Worm (Caenorhabditis elegans): ENCODE results near the gene H10D18.1.

H10D18.1 gene

ce11 chrV:3814938-3815337 lies at the start of gene H10D18.1:
TSS of gene H10D18.1 (plus strand) at chrV:3815214.
- no peak for TF ChIP-seq dao-5 (tag; optimal IDR thresholded peaks at IDR 0.05)
- peak; percentile 10 for TF ChIP-seq him-1 (tag; optimal IDR thresholded peaks at IDR 0.05)
- TF ChIP-seq W03F9.2 (tag; optimal IDR thresholded peaks at IDR 0.05), result no peak

ce11 chrV:3766904-3767303 lies 48.1 kb upstream of the H10D18.1 start, which contains the start of gene Y39H10A.1:
TSS of gene Y39H10A.1 (plus strand) at chrV:3767204.
- TF ChIP-seq him-1 (tag; optimal IDR thresholded peaks at IDR 0.05) (no peak), dao-5 (tag; optimal IDR thresholded peaks at IDR 0.05) (no peak), W03F9.2 (tag; optimal IDR thresholded peaks at IDR 0.05) (no peak)

- TF ChIP-seq him-1 (tag; optimal IDR thresholded peaks at IDR 0.05), result no peak
- no peak for TF ChIP-seq W03F9.2 (tag; optimal IDR thresholded peaks at IDR 0.05)
- no peak for TF ChIP-seq dao-5 (tag; optimal IDR thresholded peaks at IDR 0.05)
These were observed 46.7 kb upstream of the H10D18.1 start, which contains the start of gene R08E5.4 for ce11 chrV:3768270-3768669. TSS of gene R08E5.4 (plus strand) at chrV:3768570.

ce11 chrV:3771437-3772256 lies 43.4 kb upstream of the H10D18.1 start, which contains the start of the genes R08E5.1 and rips-1:
TSS of gene R08E5.1 (minus strand) at chrV:3771518.
TSS of gene rips-1 (plus strand) at chrV:3772021.
- TF ChIP-seq him-1 (tag; optimal IDR thresholded peaks at IDR 0.05), result no peak
- TF ChIP-seq dao-5 (tag; optimal IDR thresholded peaks at IDR 0.05), result no peak
- no peak for TF ChIP-seq W03F9.2 (tag; optimal IDR thresholded peaks at IDR 0.05)

ce11 chrV:3773618-3774017 lies 41.4 kb upstream of the H10D18.1 start:
- TF ChIP-seq him-1 (tag; optimal IDR thresholded peaks at IDR 0.05) (no peak), dao-5 (tag; optimal IDR thresholded peaks at IDR 0.05) (no peak), W03F9.2 (tag; optimal IDR thresholded peaks at IDR 0.05) (no peak)

ce11 chrV:3774653-3775052 lies 40.4 kb upstream of the H10D18.1 start:
- TF ChIP-seq him-1 (tag; optimal IDR thresholded peaks at IDR 0.05) (no peak), dao-5 (tag; optimal IDR thresholded peaks at IDR 0.05) (no peak), W03F9.2 (tag; optimal IDR thresholded peaks at IDR 0.05) (no peak)

ce11 chrV:3776086-3776589 lies 38.9 kb upstream of the H10D18.1 start, which contains the start of gene cysl-3:
TSS of gene cysl-3 (minus strand) at chrV:3776136.
- TF ChIP-seq him-1 (tag; optimal IDR thresholded peaks at IDR 0.05) (no peak), W03F9.2 (tag; optimal IDR thresholded peaks at IDR 0.05) (no peak), dao-5 (tag; optimal IDR thresholded peaks at IDR 0.05) (no peak)

ce11 chrV:3776946-3777345 lies 38.1 kb upstream of the H10D18.1 start:
- no peak for TF ChIP-seq him-1 (tag; optimal IDR thresholded peaks at IDR 0.05)
- no peak for TF ChIP-seq dao-5 (tag; optimal IDR thresholded peaks at IDR 0.05)
- no peak for TF ChIP-seq W03F9.2 (tag; optimal IDR thresholded peaks at IDR 0.05)

- TF ChIP-seq him-1 (tag; optimal IDR thresholded peaks at IDR 0.05) (no peak), W03F9.2 (tag; optimal IDR thresholded peaks at IDR 0.05) (no peak)
These were observed 30.8 kb upstream of the H10D18.1 start, which contains the start of gene R08F11.1 for ce11 chrV:3784167-3784734. TSS of gene R08F11.1 (minus strand) at chrV:3784217.

ce11 chrV:3788538-3788937 lies 26.5 kb upstream of the H10D18.1 start:
- TF ChIP-seq him-1 (tag; optimal IDR thresholded peaks at IDR 0.05) (no peak), dao-5 (tag; optimal IDR thresholded peaks at IDR 0.05) (no peak), W03F9.2 (tag; optimal IDR thresholded peaks at IDR 0.05) (no peak)

- TF ChIP-seq him-1 (tag; optimal IDR thresholded peaks at IDR 0.05), result no peak
- TF ChIP-seq dao-5 (tag; optimal IDR thresholded peaks at IDR 0.05), result no peak
- TF ChIP-seq W03F9.2 (tag; optimal IDR thresholded peaks at IDR 0.05), result no peak
These were observed 25.2 kb upstream of the H10D18.1 start, which contains the start of gene R08F11.7 for ce11 chrV:3789770-3790169. TSS of gene R08F11.7 (plus strand) at chrV:3790070.

ce11 chrV:3790424-3790823 lies 24.6 kb upstream of the H10D18.1 start:
- TF ChIP-seq dao-5 (tag; optimal IDR thresholded peaks at IDR 0.05), result no peak
- TF ChIP-seq W03F9.2 (tag; optimal IDR thresholded peaks at IDR 0.05), result no peak
- no peak for TF ChIP-seq him-1 (tag; optimal IDR thresholded peaks at IDR 0.05)

ce11 chrV:3799737-3800136 lies 15.3 kb upstream of the H10D18.1 start:
- TF ChIP-seq W03F9.2 (tag; optimal IDR thresholded peaks at IDR 0.05) (no peak), dao-5 (tag; optimal IDR thresholded peaks at IDR 0.05) (no peak), him-1 (tag; optimal IDR thresholded peaks at IDR 0.05) (no peak)

ce11 chrV:3800378-3800777 lies 14.6 kb upstream of the H10D18.1 start, which contains the start of gene srt-30:
TSS of gene srt-30 (minus strand) at chrV:3800478.
- TF ChIP-seq him-1 (tag; optimal IDR thresholded peaks at IDR 0.05), result no peak
- no peak for TF ChIP-seq dao-5 (tag; optimal IDR thresholded peaks at IDR 0.05)
- TF ChIP-seq W03F9.2 (tag; optimal IDR thresholded peaks at IDR 0.05), result no peak

Data from whole organism, L4/young adult.